Worm (Caenorhabditis elegans) whole organism, L4 larva: ENCODE data around the gene B0361.9.

Source experiments
- D1046.2 ChIP-seq: fragments of 200-800 bp; sonication (Bioruptor generic); IDR thresholded peaks from 2 replicates; pipeline ENCODE4 v1.3.6; 2022; ENCODE audit warnings: missing genetic modification characterization, missing compliant biosample characterization
- aha-1 ChIP-seq: fragments of 150-350 bp; peaks from one replicate; lab custom pipeline; 2014; ENCODE audit warnings: missing biosample characterization, missing genetic modification characterization
- ama-1 ChIP-seq: fragments of 150-350 bp; optimal IDR thresholded peaks from 2 replicates; lab custom pipeline; 2014; ENCODE audit warnings: inconsistent platforms, mixed read lengths
- ceh-44 ChIP-seq: fragments of 200-800 bp; sonication (Bioruptor generic); IDR thresholded peaks from 2 replicates; pipeline ENCODE4 v1.3.6; 2022; ENCODE audit warnings: missing genetic modification reagents, missing genetic modification characterization, missing compliant biosample characterization
- ceh-82 ChIP-seq: sonication (generic microtip); optimal IDR thresholded peaks from 2 replicates; lab custom pipeline; 2017; ENCODE audit warnings: missing biosample characterization, missing genetic modification characterization
- ctbp-1 ChIP-seq: fragments of 200-800 bp; sonication (Bioruptor generic); IDR thresholded peaks from 2 replicates; pipeline ENCODE4 v1.3.6; 2022; ENCODE audit warnings: missing genetic modification reagents, missing genetic modification characterization, missing compliant biosample characterization
- daf-8 ChIP-seq: fragments of 200-800 bp; sonication (Bioruptor generic); IDR thresholded peaks from 2 replicates; pipeline ENCODE4 v1.3.6; 2022; ENCODE audit warnings: missing genetic modification characterization, missing compliant biosample characterization
- dmd-6 ChIP-seq: fragments of 200-800 bp; sonication (Bioruptor generic); IDR thresholded peaks from 2 replicates; pipeline ENCODE4 v1.3.6; 2022; ENCODE audit warnings: missing genetic modification reagents, missing genetic modification characterization, missing compliant biosample characterization
- dmd-9 ChIP-seq: fragments of 200-800 bp; sonication (Bioruptor generic); IDR thresholded peaks from 2 replicates; pipeline ENCODE4 v1.3.6; 2022; ENCODE audit warnings: missing genetic modification reagents, missing genetic modification characterization, missing compliant biosample characterization
- dpl-1 ChIP-seq: fragments of 150-350 bp; optimal IDR thresholded peaks from 2 replicates; lab custom pipeline; 2014; ENCODE audit warnings: missing biosample characterization, missing genetic modification reagents, missing genetic modification characterization
- duxl-1 ChIP-seq: sonication (generic microtip); optimal IDR thresholded peaks from 2 replicates; lab custom pipeline; 2016; ENCODE audit warnings: mild to moderate bottlenecking, missing genetic modification characterization, moderate library complexity, missing compliant biosample characterization; ENCODE audit not compliant: poor library complexity
- dve-1 ChIP-seq: sonication (generic microtip); optimal IDR thresholded peaks from 2 replicates; lab custom pipeline; 2017; ENCODE audit warnings: antibody characterized with exemption, mild to moderate bottlenecking, missing genetic modification characterization, missing compliant biosample characterization; ENCODE audit not compliant: insufficient read depth
- hlh-11 ChIP-seq: fragments of 200-800 bp; sonication (Bioruptor generic); optimal IDR thresholded peaks from 2 replicates; lab custom pipeline; 2018; ENCODE audit warnings: mild to moderate bottlenecking, missing genetic modification characterization, missing compliant biosample characterization
- hlh-30 ChIP-seq: sonication (generic microtip); optimal IDR thresholded peaks from 2 replicates; lab custom pipeline; 2017; ENCODE audit warnings: antibody characterized with exemption, mild to moderate bottlenecking, missing genetic modification characterization, missing compliant biosample characterization; ENCODE audit not compliant: insufficient read depth
- hmg-1.1 ChIP-seq: fragments of 200-800 bp; sonication (Bioruptor generic); IDR thresholded peaks from 2 replicates; pipeline ENCODE4 v1.3.6; 2022; ENCODE audit warnings: missing genetic modification reagents, missing genetic modification characterization, missing compliant biosample characterization
- lim-7 ChIP-seq: fragments of 200-800 bp; sonication (Bioruptor generic); IDR thresholded peaks from 2 replicates; pipeline ENCODE4 v1.3.6; 2022; ENCODE audit warnings: missing genetic modification characterization, missing compliant biosample characterization
- lin-1 ChIP-seq: fragments of 200-800 bp; sonication (Bioruptor generic); IDR thresholded peaks from 2 replicates; pipeline ENCODE4 v1.3.6; 2022; ENCODE audit warnings: missing genetic modification reagents, missing genetic modification characterization, missing compliant biosample characterization
- lin-29 ChIP-seq: fragments of 200-800 bp; sonication (Bioruptor generic); IDR thresholded peaks from 2 replicates; pipeline ENCODE4 v1.3.6; 2022; ENCODE audit warnings: missing genetic modification reagents, missing genetic modification characterization, missing compliant biosample characterization
- lsy-2 ChIP-seq, 2 experiments: fragments of 150-350 bp in 1 of 2; sonication (generic microtip) in 1 of 2; optimal IDR thresholded peaks; 2 replicates each; lab custom pipeline; 2014 to 2017; ENCODE audit warnings: missing biosample characterization in 2 of 2, missing genetic modification characterization in 2 of 2
- mdl-1 ChIP-seq, 2 experiments: fragments of 150-350 bp in 1 of 2; sonication (generic microtip) in 1 of 2; optimal IDR thresholded peaks; 2 replicates each; lab custom pipeline; 2014 to 2017; ENCODE audit warnings: missing biosample characterization in 2 of 2, missing genetic modification characterization in 2 of 2
- mdt-29 ChIP-seq: fragments of 200-800 bp; sonication (Bioruptor generic); IDR thresholded peaks from 2 replicates; pipeline ENCODE4 v1.3.6; 2022; ENCODE audit warnings: missing genetic modification reagents, missing genetic modification characterization, missing compliant biosample characterization
- mep-1 ChIP-seq: fragments of 150-350 bp; sonication (generic microtip); optimal IDR thresholded peaks from 3 replicates; lab custom pipeline; 2014; ENCODE audit warnings: missing biosample characterization, missing genetic modification characterization
- mes-2 ChIP-seq: sonication (generic microtip); optimal IDR thresholded peaks from 2 replicates; lab custom pipeline; 2016; ENCODE audit warnings: missing genotype, mild to moderate bottlenecking, missing genetic modification characterization, missing compliant biosample characterization; ENCODE audit not compliant: poor library complexity, severe bottlenecking
- mxl-2 ChIP-seq: fragments of 200-800 bp; sonication (Bioruptor generic); conservative IDR thresholded peaks from 2 replicates; pipeline ENCODE4 v1.3.6; 2022; ENCODE audit warnings: missing genetic modification reagents, missing genetic modification characterization, missing compliant biosample characterization
- mxl-3 ChIP-seq: fragments of 200-800 bp; sonication (Bioruptor generic); optimal IDR thresholded peaks from 2 replicates; lab custom pipeline; 2018; ENCODE audit warnings: mild to moderate bottlenecking, missing genetic modification characterization, missing compliant biosample characterization
- nhr-11 ChIP-seq: fragments of 150-350 bp; optimal IDR thresholded peaks from 2 replicates; lab custom pipeline; 2014; ENCODE audit warnings: missing biosample characterization, missing genetic modification characterization
- nhr-111 ChIP-seq: fragments of 200-800 bp; sonication (Bioruptor generic); optimal IDR thresholded peaks from 2 replicates; lab custom pipeline; 2018; ENCODE audit warnings: mild to moderate bottlenecking, missing genetic modification characterization, missing compliant biosample characterization
- nhr-28 ChIP-seq: fragments of 150-350 bp; optimal IDR thresholded peaks from 2 replicates; lab custom pipeline; 2014; ENCODE audit warnings: missing biosample characterization, missing genetic modification characterization
- nhr-48 ChIP-seq: sonication (generic microtip); optimal IDR thresholded peaks from 2 replicates; lab custom pipeline; 2016; ENCODE audit warnings: mild to moderate bottlenecking, missing genetic modification characterization, missing compliant biosample characterization
- nhr-6 ChIP-seq: fragments of 150-350 bp; optimal IDR thresholded peaks from 2 replicates; lab custom pipeline; 2014; ENCODE audit warnings: missing biosample characterization, missing genetic modification characterization
- nhr-76 ChIP-seq: fragments of 150-350 bp; optimal IDR thresholded peaks from 2 replicates; lab custom pipeline; 2014; ENCODE audit warnings: missing biosample characterization, missing genetic modification characterization
- nhr-77 ChIP-seq: fragments of 150-350 bp; optimal IDR thresholded peaks from 2 replicates; lab custom pipeline; 2014; ENCODE audit warnings: missing biosample characterization, missing genetic modification characterization
- pha-4 ChIP-seq, 2 experiments: fragments of 150-350 bp in 1 of 2; fragments of 200-800 bp in 1 of 2; sonication (Bioruptor generic) in 1 of 2; IDR thresholded peaks in 1 of 2; optimal IDR thresholded peaks in 1 of 2; 2 replicates each; pipeline versions ENCODE4 v1.3.6 to Lab custom; 2014 to 2022; ENCODE audit warnings: missing genetic modification characterization in 2 of 2, missing genetic modification reagents in 2 of 2, missing biosample characterization in 1 of 2, missing compliant biosample characterization in 1 of 2
- pqm-1 ChIP-seq: sonication (generic microtip); optimal IDR thresholded peaks from 2 replicates; lab custom pipeline; 2017; ENCODE audit warnings: missing biosample characterization, missing genetic modification characterization
- rbr-2 ChIP-seq: sonication (generic microtip); optimal IDR thresholded peaks from 2 replicates; lab custom pipeline; 2016; ENCODE audit warnings: missing genotype, missing genetic modification characterization, missing compliant biosample characterization
- saeg-2 ChIP-seq: fragments of 200-800 bp; sonication (Bioruptor generic); IDR thresholded peaks from 2 replicates; pipeline ENCODE4 v1.3.6; 2022; ENCODE audit warnings: missing genetic modification reagents, missing genetic modification characterization, missing compliant biosample characterization
- set-16 ChIP-seq: fragments of 200-800 bp; sonication (Bioruptor generic); IDR thresholded peaks from 2 replicates; pipeline ENCODE4 v1.3.6; 2022; ENCODE audit warnings: missing genetic modification reagents, missing genetic modification characterization, missing compliant biosample characterization
- snpc-1.2 ChIP-seq: fragments of 200-800 bp; sonication (Bioruptor generic); IDR thresholded peaks from 2 replicates; pipeline ENCODE4 v1.3.6; 2022; ENCODE audit warnings: missing genetic modification reagents, missing genetic modification characterization, missing compliant biosample characterization
- tra-1 ChIP-seq: fragments of 200-800 bp; sonication (Bioruptor generic); IDR thresholded peaks from 2 replicates; pipeline ENCODE4 v1.3.6; 2022; ENCODE audit warnings: missing genetic modification reagents, missing genetic modification characterization, missing compliant biosample characterization
- unc-62 ChIP-seq, 3 experiments: fragments of 150-350 bp in 1 of 3; sonication (generic microtip); optimal IDR thresholded peaks in 2 of 3; peaks in 1 of 3; 1 replicate in 1 of 3; 2 replicates in 2 of 3; lab custom pipeline; 2014 to 2017; ENCODE audit warnings: missing biosample characterization in 3 of 3, missing genetic modification characterization in 3 of 3, missing genetic modification reagents in 3 of 3, missing genotype in 1 of 3
- zfp-2 ChIP-seq: sonication (generic microtip); optimal IDR thresholded peaks from 2 replicates; lab custom pipeline; 2016; ENCODE audit warnings: mild to moderate bottlenecking, missing genetic modification characterization, missing compliant biosample characterization
- zfp-3 ChIP-seq: fragments of 200-800 bp; sonication (Bioruptor generic); conservative IDR thresholded peaks from 2 replicates; pipeline ENCODE4 v1.3.6; 2022; ENCODE audit warnings: missing genetic modification reagents, missing genetic modification characterization, missing compliant biosample characterization
- ztf-11 ChIP-seq: fragments of 150-350 bp; optimal IDR thresholded peaks from 2 replicates; lab custom pipeline; 2014; ENCODE audit warnings: missing biosample characterization, missing genetic modification characterization
- ztf-7 ChIP-seq: fragments of 150-350 bp; optimal IDR thresholded peaks from 2 replicates; lab custom pipeline; 2014; ENCODE audit warnings: missing biosample characterization, missing genetic modification characterization

The B0361.9 gene

DNA sequence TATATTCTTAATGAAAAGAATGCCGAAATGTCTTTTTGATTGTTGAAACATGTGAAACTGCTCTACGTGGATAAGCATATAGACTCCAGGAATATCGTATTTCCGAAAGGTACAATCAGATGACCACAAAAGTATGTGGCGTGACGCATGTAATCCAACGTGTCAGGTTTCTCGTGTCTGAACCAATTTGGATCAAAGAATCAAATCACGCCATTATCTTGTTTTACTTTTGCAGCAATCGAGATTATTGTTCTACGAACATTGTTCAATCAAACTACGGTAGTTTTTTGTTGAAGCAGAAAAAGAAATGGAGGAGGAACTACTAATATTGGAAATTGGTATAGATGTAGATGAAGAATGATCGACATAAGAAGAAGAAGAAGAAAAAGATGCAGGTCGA is 25.7 kb downstream of the B0361.9 start (continued):
- TF ChIP-seq hlh-30 (tag; lab: Kevin White, UChicago) (peak; percentile 64), dmd-6 (0 out of 2 replicates have a peak, but pooled peaks have one; percentile 35), saeg-2 (GFP tag; lab: Robert Waterston, UW) (no peak), ceh-82 (no peak), aha-1 (tag; lab: Kevin White, UChicago) (no peak)

DNA sequence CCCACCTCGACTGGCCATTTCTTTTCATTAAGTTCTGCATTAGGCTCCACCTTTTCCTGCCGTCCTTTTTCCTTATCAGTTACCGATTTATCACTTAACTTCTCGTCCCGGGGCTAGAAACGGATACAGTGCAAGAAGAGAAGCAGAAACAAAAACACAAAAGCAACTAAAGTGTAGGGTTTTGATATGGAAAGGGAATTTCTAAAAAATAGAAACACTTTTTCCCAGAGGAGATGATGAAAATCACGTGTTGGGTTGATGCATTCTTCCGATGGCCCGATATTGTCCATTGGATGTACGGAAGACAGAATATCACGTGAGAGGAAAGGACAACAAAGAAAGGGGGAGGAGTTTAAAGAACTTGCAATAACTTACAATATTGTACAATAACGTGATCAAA is 26.6 kb downstream of the B0361.9 start:
- TF ChIP-seq mxl-2: no peak
- peak; percentile 9 for TF ChIP-seq mep-1 (tag; lab: Kevin White, UChicago)
- TF ChIP-seq lin-29 (GFP tag; lab: Robert Waterston, UW): no peak
- TF ChIP-seq hlh-11 (tag; lab: Kevin White, UChicago): peak; percentile 81
- peak; percentile 23 for TF ChIP-seq nhr-11
- peak; percentile 66 for TF ChIP-seq nhr-28 (tag; lab: Kevin White, UChicago)
- TF ChIP-seq dmd-9 (GFP tag; lab: Robert Waterston, UW): 0 out of 2 replicates have a peak, but pooled peaks have one; percentile 17
- TF ChIP-seq mdl-1 (tag; optimal IDR thresholded peaks at IDR 0.05; lab: Kevin White, UChicago): peak in 1 of 2 experiments; percentile 35
- peak; percentile 6 for TF ChIP-seq dpl-1 (GFP tag; lab: Kevin White, UChicago)
- TF ChIP-seq lim-7 (GFP tag; lab: Robert Waterston, UW): 0 out of 2 replicates have a peak, but pooled peaks have one; percentile 16
- peak in 1 of 2 experiments; percentile 37 for TF ChIP-seq lsy-2 (tag; optimal IDR thresholded peaks at IDR 0.05; lab: Kevin White, UChicago)
- peak; percentile 7 for TF ChIP-seq nhr-77 (tag; lab: Kevin White, UChicago)
- TF ChIP-seq tra-1 (GFP tag; lab: Robert Waterston, UW): 0 out of 2 replicates have a peak, but pooled peaks have one; percentile 42
- TF ChIP-seq dve-1 (tag; lab: Kevin White, UChicago): peak; percentile 72
- TF ChIP-seq nhr-48 (tag; lab: Kevin White, UChicago): peak; percentile 47
- TF ChIP-seq aha-1 (tag; lab: Kevin White, UChicago): peak; percentile 77
- no peak for TF ChIP-seq hmg-1.1 (GFP tag; lab: Robert Waterston, UW)
- peak; percentile 70 for TF ChIP-seq pqm-1 (tag; lab: Kevin White, UChicago)
- TF ChIP-seq lin-1 (GFP tag; lab: Robert Waterston, UW): peak; percentile 36; the same call in 1 of the 2 replicates
- TF ChIP-seq mxl-3: peak; percentile 62
- TF ChIP-seq nhr-76 (tag; lab: Kevin White, UChicago): peak; percentile 40
- no peak for TF ChIP-seq ceh-82
- peak; percentile 39 for TF ChIP-seq mes-2 (tag; lab: Kevin White, UChicago)
- no peak for TF ChIP-seq pha-4 (GFP tag; IDR thresholded peaks at IDR 0.05; lab: Robert Waterston, UW)
- TF ChIP-seq pha-4 (tag; optimal IDR thresholded peaks at IDR 0.05; lab: Kevin White, UChicago): no peak
- TF ChIP-seq ctbp-1: no peak
- TF ChIP-seq mdt-29 (GFP tag; lab: Robert Waterston, UW): no peak
- peak; percentile 86 for TF ChIP-seq hlh-30 (tag; lab: Kevin White, UChicago)

DNA sequence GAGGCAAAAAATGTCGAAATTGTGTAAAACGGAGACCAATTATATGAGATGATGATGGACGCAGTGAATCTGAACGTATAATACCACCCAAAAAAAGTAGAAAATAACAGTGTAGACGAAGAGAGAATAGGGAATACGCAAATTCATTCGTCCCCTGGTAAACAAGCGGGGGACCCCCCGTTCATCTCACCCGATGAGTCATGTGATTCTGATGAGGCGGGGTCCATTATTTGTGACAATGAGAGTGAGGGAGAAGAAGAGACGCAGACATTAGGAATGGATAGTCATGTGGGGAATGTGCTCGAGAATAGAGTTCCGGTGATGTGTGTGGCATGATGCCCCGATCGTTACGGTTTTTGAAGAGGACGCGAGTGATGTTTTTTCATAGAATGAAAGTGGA is 27.3 kb downstream of the B0361.9 start:
- TF ChIP-seq duxl-1 (tag; lab: Kevin White, UChicago): no peak
- no peak for TF ChIP-seq ztf-11 (tag; lab: Kevin White, UChicago)
- TF ChIP-seq hmg-1.1 (GFP tag; lab: Robert Waterston, UW): peak; percentile 69
- 0 out of 2 replicates have a peak, but pooled peaks have one; percentile 37 for TF ChIP-seq zfp-3 (GFP tag; lab: Robert Waterston, UW)
- no peak for TF ChIP-seq daf-8 (GFP tag; lab: Robert Waterston, UW)
- peak; percentile 78 for TF ChIP-seq nhr-6 (tag; lab: Kevin White, UChicago)
- TF ChIP-seq set-16 (GFP tag; lab: Robert Waterston, UW): no peak
- TF ChIP-seq ztf-7 (tag; lab: Kevin White, UChicago): peak; percentile 26
- TF ChIP-seq ama-1 (lab: Kevin White, UChicago): no peak
- TF ChIP-seq lsy-2 (tag; optimal IDR thresholded peaks at IDR 0.05; lab: Kevin White, UChicago): peak; percentile 5 to 68
- TF ChIP-seq nhr-28 (tag; lab: Kevin White, UChicago): peak; percentile 40
- TF ChIP-seq mdl-1 (tag; optimal IDR thresholded peaks at IDR 0.05; lab: Kevin White, UChicago): peak in 1 of 2 experiments; percentile 84
- peak; percentile 61; the same call in 1 of the 2 replicates for TF ChIP-seq mdt-29 (GFP tag; lab: Robert Waterston, UW)
- TF ChIP-seq D1046.2 (GFP tag; lab: Robert Waterston, UW): no peak
- TF ChIP-seq dpl-1 (GFP tag; lab: Kevin White, UChicago): peak; percentile 18
- peak; percentile 51 for TF ChIP-seq rbr-2 (tag; lab: Kevin White, UChicago)
- TF ChIP-seq aha-1 (tag; lab: Kevin White, UChicago): peak; percentile 43
- no peak for TF ChIP-seq ctbp-1
- TF ChIP-seq unc-62 (GFP tag; optimal IDR thresholded peaks at IDR 0.05 in 1 of 2; lab: Kevin White, UChicago): peak in 1 of 2 experiments; percentile 11
- no peak for TF ChIP-seq unc-62 (tag; optimal IDR thresholded peaks at IDR 0.05; lab: Kevin White, UChicago)
- TF ChIP-seq mxl-2: no peak
- TF ChIP-seq ceh-44: no peak
- peak; percentile 34 for TF ChIP-seq mxl-3
- no peak for TF ChIP-seq snpc-1.2
- TF ChIP-seq nhr-111: no peak
- TF ChIP-seq lim-7 (GFP tag; lab: Robert Waterston, UW): no peak
- TF ChIP-seq zfp-2: no peak
